Fruit fly (Drosophila melanogaster) whole organism, prepupa: ENCODE measurements around the gene CG7974.

Experiments
- Blimp-1 ChIP-seq: fragments of 200-800 bp; sonication (Bioruptor generic); optimal IDR thresholded peaks from 3 replicates; lab custom pipeline; 2017; ENCODE audit warnings: missing biosample characterization, missing genetic modification characterization, mild to moderate bottlenecking, moderate library complexity, missing genetic modification reagents
- CG11294 ChIP-seq: fragments of 200-800 bp; sonication (Bioruptor generic); IDR thresholded peaks from 2 replicates; pipeline ENCODE4 v1.3.6; 2022; ENCODE audit warnings: missing biosample characterization, missing genetic modification characterization
- CG11762 ChIP-seq: fragments of 200-800 bp; sonication (Bioruptor generic); optimal IDR thresholded peaks from 3 replicates; lab custom pipeline; 2016; ENCODE audit warnings: missing biosample characterization, missing genetic modification characterization; ENCODE audit not compliant: insufficient read depth
- CG11902 ChIP-seq: fragments of 200-800 bp; sonication (Bioruptor generic); optimal IDR thresholded peaks from 3 replicates; lab custom pipeline; 2016; ENCODE audit warnings: missing biosample characterization, missing genetic modification characterization
- CG1621 ChIP-seq: fragments of 200-800 bp; sonication (Bioruptor generic); optimal IDR thresholded peaks from 3 replicates; lab custom pipeline; 2018; ENCODE audit warnings: missing biosample characterization, mild to moderate bottlenecking, missing genetic modification characterization
- CG16779 ChIP-seq: fragments of 200-800 bp; sonication (Bioruptor generic); optimal IDR thresholded peaks from 3 replicates; lab custom pipeline; 2017; ENCODE audit warnings: missing biosample characterization, mild to moderate bottlenecking, missing genetic modification characterization
- CG6276 ChIP-seq: fragments of 200-800 bp; sonication (Bioruptor generic); optimal IDR thresholded peaks from 2 replicates; lab custom pipeline; 2017; ENCODE audit warnings: missing biosample characterization, mild to moderate bottlenecking, missing genetic modification characterization
- CG6792 ChIP-seq: fragments of 200-800 bp; sonication (Bioruptor generic); optimal IDR thresholded peaks from 3 replicates; lab custom pipeline; 2016; ENCODE audit warnings: missing biosample characterization, missing genetic modification characterization
- CG6808 ChIP-seq: fragments of 200-800 bp; sonication (Bioruptor generic); optimal IDR thresholded peaks from 3 replicates; lab custom pipeline; 2017; ENCODE audit warnings: missing biosample characterization, missing genetic modification characterization, mild to moderate bottlenecking, moderate library complexity, missing genetic modification reagents
- CG6854 ChIP-seq: fragments of 200-800 bp; sonication (Bioruptor generic); optimal IDR thresholded peaks from 2 replicates; lab custom pipeline; 2017; ENCODE audit warnings: missing biosample characterization, mild to moderate bottlenecking, missing genetic modification characterization
- CG7368 ChIP-seq: fragments of 200-800 bp; sonication (Bioruptor generic); optimal IDR thresholded peaks from 3 replicates; lab custom pipeline; 2016; ENCODE audit warnings: missing biosample characterization, missing genetic modification characterization
- CG8119 ChIP-seq: fragments of 200-800 bp; sonication (Bioruptor generic); IDR thresholded peaks from 3 replicates; pipeline ENCODE4 v1.3.6; 2022; ENCODE audit warnings: missing biosample characterization, missing genetic modification characterization
- CG8319 ChIP-seq: fragments of 200-800 bp; sonication (Bioruptor generic); optimal IDR thresholded peaks from 3 replicates; lab custom pipeline; 2016; ENCODE audit warnings: missing biosample characterization, missing genetic modification characterization
- CG9139 ChIP-seq: fragments of 200-800 bp; sonication (Bioruptor generic); optimal IDR thresholded peaks from 3 replicates; lab custom pipeline; 2017; ENCODE audit warnings: missing biosample characterization, mild to moderate bottlenecking, missing genetic modification characterization
- Eip75B ChIP-seq: fragments of 200-800 bp; sonication (Bioruptor generic); optimal IDR thresholded peaks from 3 replicates; lab custom pipeline; 2016; ENCODE audit warnings: missing biosample characterization, missing genetic modification characterization
- Eip78C ChIP-seq: fragments of 200-800 bp; sonication (Bioruptor generic); peaks from one replicate; lab custom pipeline; 2016; ENCODE audit warnings: missing biosample characterization, missing genetic modification characterization
- Eip93F ChIP-seq: fragments of 200-800 bp; sonication (Bioruptor generic); optimal IDR thresholded peaks from 2 replicates; lab custom pipeline; 2016; ENCODE audit warnings: missing biosample characterization, mild to moderate bottlenecking, missing genetic modification characterization
- Ets21C ChIP-seq: fragments of 200-800 bp; sonication (Bioruptor generic); optimal IDR thresholded peaks from 3 replicates; lab custom pipeline; 2016; ENCODE audit warnings: missing biosample characterization, missing genetic modification characterization
- Ets96B ChIP-seq: fragments of 200-800 bp; optimal IDR thresholded peaks from 2 replicates; lab custom pipeline; 2019; ENCODE audit warnings: missing biosample characterization, mild to moderate bottlenecking, missing genetic modification characterization, moderate library complexity
- Hr38 ChIP-seq: sonication (Bioruptor generic); optimal IDR thresholded peaks from 2 replicates; lab custom pipeline; 2016; ENCODE audit warnings: missing biosample characterization, missing genetic modification characterization
- Hr39 ChIP-seq: fragments of 200-800 bp; sonication (Bioruptor generic); optimal IDR thresholded peaks from 2 replicates; lab custom pipeline; 2016; ENCODE audit warnings: missing biosample characterization, missing genetic modification characterization
- Hr4 ChIP-seq: fragments of 200-800 bp; sonication (Bioruptor generic); optimal IDR thresholded peaks from 3 replicates; lab custom pipeline; 2016; ENCODE audit warnings: missing biosample characterization, missing genetic modification characterization
- Met ChIP-seq: fragments of 200-800 bp; sonication (Bioruptor generic); optimal IDR thresholded peaks from 3 replicates; lab custom pipeline; 2016; ENCODE audit warnings: missing biosample characterization, missing genetic modification characterization
- Sox14 ChIP-seq: fragments of 200-800 bp; sonication (Bioruptor generic); optimal IDR thresholded peaks from 3 replicates; lab custom pipeline; 2016; ENCODE audit warnings: missing biosample characterization, missing genetic modification characterization
- acj6 ChIP-seq: fragments of 200-800 bp; sonication (Bioruptor generic); optimal IDR thresholded peaks from 3 replicates; lab custom pipeline; 2016; ENCODE audit warnings: missing biosample characterization, missing genetic modification characterization
- cyc ChIP-seq: fragments of 200-800 bp; sonication (Bioruptor generic); optimal IDR thresholded peaks from 3 replicates; lab custom pipeline; 2016; ENCODE audit warnings: missing biosample characterization, missing genetic modification characterization
- esn ChIP-seq: fragments of 200-800 bp; sonication (Bioruptor generic); optimal IDR thresholded peaks from 2 replicates; lab custom pipeline; 2016; ENCODE audit warnings: missing biosample characterization, mild to moderate bottlenecking, missing genetic modification characterization, moderate library complexity
- fd59A ChIP-seq: fragments of 200-800 bp; sonication (Bioruptor generic); optimal IDR thresholded peaks from 2 replicates; lab custom pipeline; 2017; ENCODE audit warnings: missing biosample characterization, mild to moderate bottlenecking, missing genetic modification characterization, missing genetic modification reagents
- fd85E ChIP-seq: fragments of 200-800 bp; sonication (Bioruptor generic); optimal IDR thresholded peaks from 3 replicates; lab custom pipeline; 2016; ENCODE audit warnings: missing biosample characterization, missing genetic modification characterization
- fkh ChIP-seq: fragments of 200-800 bp; sonication (Bioruptor generic); optimal IDR thresholded peaks from 3 replicates; lab custom pipeline; 2017; ENCODE audit warnings: missing biosample characterization, mild to moderate bottlenecking, missing genetic modification characterization, moderate library complexity
- lz ChIP-seq: fragments of 200-800 bp; sonication (Bioruptor generic); optimal IDR thresholded peaks from 3 replicates; lab custom pipeline; 2016; ENCODE audit warnings: missing biosample characterization, missing genetic modification characterization
- net ChIP-seq: fragments of 200-800 bp; sonication (Bioruptor generic); optimal IDR thresholded peaks from 3 replicates; lab custom pipeline; 2016; ENCODE audit warnings: missing biosample characterization, missing genetic modification characterization
- pdm3 ChIP-seq: fragments of 200-800 bp; sonication (Bioruptor generic); optimal IDR thresholded peaks from 3 replicates; lab custom pipeline; 2016; ENCODE audit warnings: missing biosample characterization, missing genetic modification characterization
- salr ChIP-seq, 2 experiments: fragments of 200-800 bp; sonication (Bioruptor generic); optimal IDR thresholded peaks; 3 replicates each; lab custom pipeline; 2016 to 2018; ENCODE audit warnings: missing biosample characterization in 2 of 2, missing genetic modification characterization in 2 of 2, mild to moderate bottlenecking in 1 of 2
- spab ChIP-seq: fragments of 200-800 bp; sonication (Bioruptor generic); optimal IDR thresholded peaks from 2 replicates; lab custom pipeline; 2017; ENCODE audit warnings: missing biosample characterization, mild to moderate bottlenecking, missing genetic modification characterization, missing genetic modification reagents
- ss ChIP-seq, 2 experiments: fragments of 200-800 bp; sonication (Bioruptor generic); optimal IDR thresholded peaks; 2 replicates in 1 of 2; 3 replicates in 1 of 2; lab custom pipeline; 2017 to 2018; ENCODE audit warnings: mild to moderate bottlenecking in 2 of 2, missing biosample characterization in 2 of 2, missing genetic modification characterization in 2 of 2, moderate library complexity in 1 of 2
- svp ChIP-seq: fragments of 200-800 bp; sonication (Bioruptor generic); peaks from one replicate; lab custom pipeline; 2016; ENCODE audit warnings: missing biosample characterization, missing genetic modification characterization
- vri ChIP-seq: fragments of 200-800 bp; sonication (Bioruptor generic); optimal IDR thresholded peaks from 3 replicates; lab custom pipeline; 2016; ENCODE audit warnings: missing biosample characterization, mild to moderate bottlenecking, missing genetic modification characterization

The CG7974 gene

DNA sequence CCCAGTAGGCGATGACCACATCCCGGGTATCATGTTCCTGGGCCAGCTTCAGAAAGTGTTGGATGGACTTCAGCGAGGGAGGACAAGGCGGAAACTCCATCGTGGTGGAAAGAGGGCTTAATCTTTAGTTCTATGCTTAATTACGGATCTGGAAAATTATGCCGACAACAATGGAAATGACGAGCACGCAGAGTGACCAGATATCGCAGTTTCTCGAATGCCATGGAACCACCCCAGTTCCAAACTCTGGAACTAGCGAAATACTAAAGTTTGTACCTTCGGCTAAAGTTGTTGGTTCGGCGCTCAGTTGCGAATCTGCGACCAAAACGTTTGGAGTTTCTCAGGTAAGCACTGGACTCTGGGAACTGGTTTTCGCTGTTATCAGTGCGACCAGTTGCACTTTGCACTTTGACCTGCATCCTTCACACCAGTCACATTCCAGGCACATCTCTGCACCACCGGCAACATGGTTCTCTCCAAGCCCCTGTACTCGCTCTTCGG lies 12.2 kb upstream of the CG7974 start, which contains the start of the genes CG7970 and Vta1 (continued):
- TF ChIP-seq CG6792 (GFP tag; lab: Kevin White, UChicago) (no peak), Hr38 (GFP tag; lab: Kevin White, UChicago) (no peak), CG16779 (tag; lab: Kevin White, UChicago) (peak; percentile 75), CG6854 (peak; percentile 79), vri (GFP tag; lab: Kevin White, UChicago) (no peak), spab (GFP tag; lab: Kevin White, UChicago) (peak; percentile 75), cyc (no peak), net (GFP tag; lab: Kevin White, UChicago) (peak; percentile 79), svp (GFP tag; lab: Kevin White, UChicago) (peak; percentile 94), Eip75B (GFP tag; lab: Kevin White, UChicago) (no peak), CG8319 (GFP tag; lab: Kevin White, UChicago) (no peak), fkh (GFP tag; lab: Kevin White, UChicago) (no peak), lz (no peak), pdm3 (GFP tag; lab: Kevin White, UChicago) (no peak), fd59A (GFP tag; lab: Kevin White, UChicago) (no peak), ss (GFP tag; optimal IDR thresholded peaks at IDR 0.05; lab: Kevin White, UChicago) (no peak), Sox14 (GFP tag; lab: Kevin White, UChicago) (no peak), CG11762 (GFP tag; lab: Kevin White, UChicago) (peak; percentile 21), Hr4 (GFP tag; lab: Kevin White, UChicago) (no peak), CG9139 (GFP tag; lab: Kevin White, UChicago) (peak; percentile 87), CG11294 (GFP tag; lab: Robert Waterston, UW) (no peak), Met (GFP tag; lab: Kevin White, UChicago) (no peak), CG7368 (GFP tag; lab: Kevin White, UChicago) (peak; percentile 9), CG6276 (GFP tag; lab: Kevin White, UChicago) (peak; percentile 90), Eip78C (GFP tag; lab: Kevin White, UChicago) (no peak), Blimp-1 (GFP tag; lab: Kevin White, UChicago) (no peak)

DNA sequence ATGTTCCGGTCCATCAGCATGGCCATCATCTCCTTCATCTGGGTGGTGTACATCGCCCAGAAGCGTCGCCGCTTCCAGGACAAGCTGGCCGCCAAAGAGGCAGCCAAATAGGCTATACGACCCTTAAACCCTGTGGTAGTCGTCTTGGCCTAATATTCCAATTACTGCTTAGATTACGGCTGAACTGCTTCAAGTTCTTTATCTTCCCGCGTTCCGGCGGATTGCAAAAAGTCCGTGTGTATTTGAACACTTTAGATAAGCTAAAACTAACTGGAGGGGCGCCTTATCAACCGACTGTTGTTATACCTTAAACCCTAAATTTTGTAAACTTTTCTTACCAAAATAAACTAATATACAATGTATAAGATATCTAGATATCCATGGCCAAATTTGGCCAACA lies 11.2 kb upstream of the CG7974 start:
- no peak for TF ChIP-seq Ets21C
- TF ChIP-seq esn (GFP tag; lab: Kevin White, UChicago), result no peak
- TF ChIP-seq ss (GFP tag; optimal IDR thresholded peaks at IDR 0.05; lab: Kevin White, UChicago), result no peak
- TF ChIP-seq Eip93F, result no peak
- no peak for TF ChIP-seq CG6792 (GFP tag; lab: Kevin White, UChicago)
- no peak for TF ChIP-seq Hr39 (GFP tag; lab: Kevin White, UChicago)
- no peak for TF ChIP-seq salr (GFP tag; optimal IDR thresholded peaks at IDR 0.05; lab: Kevin White, UChicago)
- no peak for TF ChIP-seq acj6 (GFP tag; lab: Kevin White, UChicago)
- no peak for TF ChIP-seq fkh (GFP tag; lab: Kevin White, UChicago)
- TF ChIP-seq fd85E (GFP tag; lab: Kevin White, UChicago), result no peak
- TF ChIP-seq CG16779 (tag; lab: Kevin White, UChicago), result no peak
- no peak for TF ChIP-seq Ets96B
- TF ChIP-seq CG11902 (GFP tag; lab: Kevin White, UChicago), result no peak
- no peak for TF ChIP-seq CG8119 (GFP tag; lab: Robert Waterston, UW)
- TF ChIP-seq CG6808, result no peak
- no peak for TF ChIP-seq CG7368 (GFP tag; lab: Kevin White, UChicago)
- TF ChIP-seq CG1621 (tag; lab: Kevin White, UChicago), result no peak
- no peak for TF ChIP-seq cyc
